Fruit fly (Drosophila melanogaster): ENCODE data around the gene CG34279.
A peak's percentile ranks its signal among the peaks of the same experiment; 100 is the strongest.

The CG34279 gene

dm6 chr3R:17386168-17386819 lies 16.8 kb downstream of the CG34279 start (continued):
- no peak for TF ChIP-seq gcm2 (GFP tag; optimal IDR thresholded peaks at IDR 0.05)
- peak in 1 of 2 experiments; percentile 72 for TF ChIP-seq Hr51 (GFP tag; optimal IDR thresholded peaks at IDR 0.05)
- no peak for TF ChIP-seq insv (GFP tag; optimal IDR thresholded peaks at IDR 0.05)
- peak; percentile 42 for TF ChIP-seq Spps (tag; optimal IDR thresholded peaks at IDR 0.05)
- TF ChIP-seq CG14050 (GFP tag; IDR thresholded peaks at IDR 0.05), result peak; percentile 68
- TF ChIP-seq CG16779 (GFP tag; IDR thresholded peaks at IDR 0.05), result 0 out of 2 replicates have a peak, but pooled peaks have one; percentile 18
- TF ChIP-seq CG4404 (GFP tag; IDR thresholded peaks at IDR 0.05), result peak; percentile 49; the same call in 1 of the 2 replicates
- no peak for TF ChIP-seq CG34376 (GFP tag; optimal IDR thresholded peaks at IDR 0.05)
- peak; percentile 23 for TF ChIP-seq NC2β (GFP tag; optimal IDR thresholded peaks at IDR 0.05)
- TF ChIP-seq Doc3 (GFP tag; IDR thresholded peaks at IDR 0.05; ENCODE audit: partially characterized antibody), result no peak
- TF ChIP-seq CG32767 (GFP tag; IDR thresholded peaks at IDR 0.05), result peak; percentile 63; the same call in 1 of the 2 replicates
- TF ChIP-seq CG15011 (GFP tag; optimal IDR thresholded peaks at IDR 0.05), result no peak
- peak; percentile 11 for TF ChIP-seq fd3F (GFP tag; optimal IDR thresholded peaks at IDR 0.05)
- TF ChIP-seq exex (tag; optimal IDR thresholded peaks at IDR 0.05), result no peak
- TF ChIP-seq CG8944 (GFP tag; optimal IDR thresholded peaks at IDR 0.05), result peak; percentile 32
- peak; percentile 90 for TF ChIP-seq Med (GFP tag)
- no peak for TF ChIP-seq vfl (GFP tag; optimal IDR thresholded peaks at IDR 0.05)
- no peak for TF ChIP-seq Hey (tag; optimal IDR thresholded peaks at IDR 0.05)
- TF ChIP-seq CG3281 (GFP tag; optimal IDR thresholded peaks at IDR 0.05), result peak; percentile 63
- TF ChIP-seq Scr (GFP tag; IDR thresholded peaks at IDR 0.05; ENCODE audit: partially characterized antibody), result no peak
- TF ChIP-seq CG4282 (GFP tag; optimal IDR thresholded peaks at IDR 0.05), result no peak
- TF ChIP-seq Meics (GFP tag; optimal IDR thresholded peaks at IDR 0.05), result peak; percentile 52
- TF ChIP-seq inv (GFP tag; IDR thresholded peaks at IDR 0.05; ENCODE audit: partially characterized antibody), result no peak
- TF ChIP-seq da (GFP tag; optimal IDR thresholded peaks at IDR 0.05), result no peak
- TF ChIP-seq Kr (GFP tag; optimal IDR thresholded peaks at IDR 0.05), result no peak
- peak; percentile 65 for TF ChIP-seq CG31441 (GFP tag; IDR thresholded peaks at IDR 0.05)
- TF ChIP-seq bcd (GFP tag; optimal IDR thresholded peaks at IDR 0.05), result peak; percentile 65
- no peak for TF ChIP-seq CG4854 (GFP tag; optimal IDR thresholded peaks at IDR 0.05)
- 0 out of 3 replicates have a peak, but pooled peaks have one; percentile 45 for TF ChIP-seq ase (GFP tag; IDR thresholded peaks at IDR 0.05)
- no peak for TF ChIP-seq bowl (GFP tag; IDR thresholded peaks at IDR 0.05)
- peak; percentile 11 for TF ChIP-seq sug (tag; optimal IDR thresholded peaks at IDR 0.05)
- TF ChIP-seq Gug (GFP tag; IDR thresholded peaks at IDR 0.05), result peak; percentile 66; the same call in 3 of the 4 replicates
- TF ChIP-seq Mes4 (GFP tag; optimal IDR thresholded peaks at IDR 0.05), result no peak
- peak; percentile 37 for TF ChIP-seq Side (GFP tag; optimal IDR thresholded peaks at IDR 0.05)
- TF ChIP-seq p53 (GFP tag; optimal IDR thresholded peaks at IDR 0.05), result no peak
- TF ChIP-seq CHES-1-like (GFP tag; optimal IDR thresholded peaks at IDR 0.05), result no peak
- TF ChIP-seq pfk (GFP tag; optimal IDR thresholded peaks at IDR 0.05), result no peak
- no peak for TF ChIP-seq Myb (GFP tag; optimal IDR thresholded peaks at IDR 0.05)
- TF ChIP-seq CG17361 (GFP tag; IDR thresholded peaks at IDR 0.05), result peak; percentile 63; the same call in 2 of the 3 replicates
- peak; percentile 46 for TF ChIP-seq bab2 (GFP tag; optimal IDR thresholded peaks at IDR 0.05)
- peak; percentile 13 for TF ChIP-seq CG18011 (GFP tag; optimal IDR thresholded peaks at IDR 0.05)
- TF ChIP-seq CG31388 (GFP tag; optimal IDR thresholded peaks at IDR 0.05), result no peak
- peak; percentile 74 for TF ChIP-seq CG12769 (tag; optimal IDR thresholded peaks at IDR 0.05)
- peak; percentile 2 for TF ChIP-seq CG4617 (GFP tag; optimal IDR thresholded peaks at IDR 0.05; ENCODE audit: borderline replicate concordance)
- peak; percentile 55 for TF ChIP-seq dati (GFP tag; IDR thresholded peaks at IDR 0.05)
- TF ChIP-seq CG12942 (GFP tag; optimal IDR thresholded peaks at IDR 0.05), result no peak
- no peak for TF ChIP-seq CG30020 (tag; optimal IDR thresholded peaks at IDR 0.05)
- TF ChIP-seq CG33213 (GFP tag; optimal IDR thresholded peaks at IDR 0.05), result no peak
- no peak for TF ChIP-seq cad (GFP tag; optimal IDR thresholded peaks at IDR 0.05)
- no peak for TF ChIP-seq gsb (GFP tag; IDR thresholded peaks at IDR 0.05)

Data from whole organism, embryonic.